Worm (Caenorhabditis elegans): ENCODE measurements around the gene K10B2.4.

DNA sequence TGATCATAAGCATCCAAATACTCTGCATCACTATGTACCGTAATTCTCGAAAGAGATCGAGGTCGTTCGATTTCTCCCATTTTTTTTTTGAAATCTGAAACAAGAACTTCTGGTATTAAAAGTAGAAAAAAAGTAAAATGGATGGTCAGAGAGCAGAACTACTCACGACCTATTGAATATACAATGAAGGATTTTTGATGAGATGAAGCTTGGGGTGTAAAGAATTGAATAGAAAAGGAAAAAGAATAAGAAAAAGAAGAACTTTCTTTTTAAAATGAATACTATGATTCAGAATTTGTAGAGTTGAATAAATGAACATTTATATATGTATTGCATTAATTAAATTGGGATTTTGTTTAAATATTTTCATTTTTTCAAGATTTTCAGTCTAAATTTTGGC, 26.9 kb downstream of the K10B2.4 start, which contains the start of gene ttc-39B:
- TF ChIP-seq cog-1 (tag; optimal IDR thresholded peaks at IDR 0.05) (no peak), flt-1 (GFP tag; IDR thresholded peaks at IDR 0.05) (no peak), med-1 (GFP tag; optimal IDR thresholded peaks at IDR 0.05; ENCODE audit: insufficient read depth) (no peak), ztf-29 (GFP tag; IDR thresholded peaks at IDR 0.05) (no peak), ref-1 (GFP tag; conservative IDR thresholded peaks at IDR 0.05) (no peak)

Measured in whole organism, midembryonic.